Worm (Caenorhabditis elegans) whole organism, L4/young adult: Measurements from ENCODE around the gene ddn-1.

Experiments used
- W03F9.2 ChIP-seq: fragments of 150-350 bp; optimal IDR thresholded peaks from 2 replicates; lab custom pipeline; 2014; ENCODE audit warnings: missing biosample characterization, missing genetic modification characterization
- dao-5 ChIP-seq: sonication (generic microtip); optimal IDR thresholded peaks from 2 replicates; lab custom pipeline; 2016; ENCODE audit warnings: missing genotype, missing genetic modification characterization, moderate library complexity, missing compliant biosample characterization
- him-1 ChIP-seq: sonication (generic microtip); optimal IDR thresholded peaks from 2 replicates; lab custom pipeline; 2016; ENCODE audit warnings: missing genotype, missing genetic modification reagents, missing genetic modification characterization, missing compliant biosample characterization

- no peak for TF ChIP-seq him-1 (tag; lab: Kevin White, UChicago)
- no peak for TF ChIP-seq W03F9.2 (tag; lab: Kevin White, UChicago)
- no peak for TF ChIP-seq dao-5 (tag; lab: Kevin White, UChicago)
Observed at ce11 chrV:8792814-8793213, 32.5 kb upstream of the ddn-1 start.
